Worm (Caenorhabditis elegans) whole organism, late embryonic: ENCODE results near the gene cutl-19.

Experiments
- C38D4.7 ChIP-seq: fragments of 200-800 bp; sonication (Bioruptor generic); optimal IDR thresholded peaks from 2 replicates; lab custom pipeline; 2018; ENCODE audit warnings: mild to moderate bottlenecking, missing genetic modification characterization, moderate library complexity, missing compliant biosample characterization
- K02D7.2 ChIP-seq: sonication (generic microtip); optimal IDR thresholded peaks from 2 replicates; lab custom pipeline; 2017; ENCODE audit warnings: mild to moderate bottlenecking, missing genetic modification characterization, missing compliant biosample characterization
- ceh-18 ChIP-seq: sonication (generic microtip); optimal IDR thresholded peaks from 2 replicates; lab custom pipeline; 2016; ENCODE audit warnings: missing genetic modification characterization, missing compliant biosample characterization
- ceh-2 ChIP-seq: sonication (generic microtip); optimal IDR thresholded peaks from 2 replicates; lab custom pipeline; 2016; ENCODE audit warnings: missing genotype, missing genetic modification characterization, missing compliant biosample characterization
- ceh-22 ChIP-seq: sonication (generic microtip); optimal IDR thresholded peaks from 2 replicates; lab custom pipeline; 2017; ENCODE audit warnings: missing biosample characterization, missing genetic modification characterization
- ceh-24 ChIP-seq: sonication (generic microtip); optimal IDR thresholded peaks from 2 replicates; lab custom pipeline; 2016; ENCODE audit warnings: mild to moderate bottlenecking, missing genetic modification characterization, missing compliant biosample characterization
- ceh-30 ChIP-seq: fragments of 150-350 bp; optimal IDR thresholded peaks from 2 replicates; lab custom pipeline; 2014; ENCODE audit warnings: missing biosample characterization, missing genetic modification characterization
- ceh-34 ChIP-seq: sonication (generic microtip); optimal IDR thresholded peaks from 2 replicates; lab custom pipeline; 2016; ENCODE audit warnings: mild to moderate bottlenecking, missing genetic modification characterization, missing compliant biosample characterization
- ceh-48 ChIP-seq: sonication (generic microtip); optimal IDR thresholded peaks from 2 replicates; lab custom pipeline; 2016; ENCODE audit warnings: missing genetic modification characterization, inconsistent platforms, missing compliant biosample characterization
- ceh-6 ChIP-seq: fragments of 200-800 bp; sonication (Bioruptor generic); optimal IDR thresholded peaks from 2 replicates; lab custom pipeline; 2018; ENCODE audit warnings: mild to moderate bottlenecking, missing genetic modification characterization, missing compliant biosample characterization
- ceh-9 ChIP-seq: sonication (generic microtip); optimal IDR thresholded peaks from 2 replicates; lab custom pipeline; 2016; ENCODE audit warnings: mild to moderate bottlenecking, missing genetic modification characterization, inconsistent platforms, missing compliant biosample characterization
- che-1 ChIP-seq: sonication (generic microtip); optimal IDR thresholded peaks from 2 replicates; lab custom pipeline; 2016; ENCODE audit warnings: mild to moderate bottlenecking, missing genetic modification characterization, missing compliant biosample characterization
- dmd-4 ChIP-seq: sonication (generic microtip); optimal IDR thresholded peaks from 2 replicates; lab custom pipeline; 2016; ENCODE audit warnings: borderline replicate concordance, missing genetic modification characterization, missing compliant biosample characterization
- dve-1 ChIP-seq: sonication (generic microtip); optimal IDR thresholded peaks from 2 replicates; lab custom pipeline; 2017; ENCODE audit warnings: antibody characterized with exemption, mild to moderate bottlenecking, missing genetic modification characterization, missing compliant biosample characterization
- elt-2 ChIP-seq: sonication (generic microtip); optimal IDR thresholded peaks from 2 replicates; lab custom pipeline; 2016; ENCODE audit warnings: missing genetic modification reagents, missing genetic modification characterization, missing compliant biosample characterization
- ets-4 ChIP-seq: sonication (generic microtip); optimal IDR thresholded peaks from 2 replicates; lab custom pipeline; 2016; ENCODE audit warnings: missing genetic modification characterization, missing compliant biosample characterization
- eyg-1 ChIP-seq: sonication (generic microtip); optimal IDR thresholded peaks from 2 replicates; lab custom pipeline; 2016; ENCODE audit warnings: missing genotype, missing genetic modification characterization, missing compliant biosample characterization
- fkh-10 ChIP-seq: fragments of 150-350 bp; optimal IDR thresholded peaks from 2 replicates; lab custom pipeline; 2014; ENCODE audit warnings: missing biosample characterization, missing genetic modification reagents, missing genetic modification characterization
- fkh-6 ChIP-seq: sonication (generic microtip); optimal IDR thresholded peaks from 2 replicates; lab custom pipeline; 2016; ENCODE audit warnings: missing genetic modification characterization, missing compliant biosample characterization
- hlh-15 ChIP-seq: sonication (generic microtip); optimal IDR thresholded peaks from 2 replicates; lab custom pipeline; 2016; ENCODE audit warnings: missing genetic modification characterization, missing compliant biosample characterization
- lin-11 ChIP-seq: fragments of 200-800 bp; sonication (Bioruptor generic); optimal IDR thresholded peaks from 2 replicates; lab custom pipeline; 2018; ENCODE audit warnings: mild to moderate bottlenecking, missing genetic modification characterization, missing compliant biosample characterization
- madf-2 ChIP-seq: sonication (generic microtip); optimal IDR thresholded peaks from 2 replicates; lab custom pipeline; 2017; ENCODE audit warnings: missing genetic modification characterization, missing compliant biosample characterization
- nfya-1 ChIP-seq: sonication (generic microtip); optimal IDR thresholded peaks from 2 replicates; lab custom pipeline; 2017; ENCODE audit warnings: missing genetic modification characterization, mild to moderate bottlenecking, missing compliant biosample characterization, antibody characterized with exemption, moderate library complexity
- odd-2 ChIP-seq: sonication (generic microtip); optimal IDR thresholded peaks from 2 replicates; lab custom pipeline; 2017; ENCODE audit warnings: antibody characterized with exemption, mild to moderate bottlenecking, missing genetic modification characterization, missing compliant biosample characterization
- pag-3 ChIP-seq: sonication (generic microtip); optimal IDR thresholded peaks from 2 replicates; lab custom pipeline; 2016; ENCODE audit warnings: missing compliant biosample characterization, missing genetic modification characterization, borderline replicate concordance
- pax-1 ChIP-seq: fragments of 150-350 bp; optimal IDR thresholded peaks from 2 replicates; lab custom pipeline; 2014; ENCODE audit warnings: missing biosample characterization, missing genetic modification characterization
- pha-4 ChIP-seq: fragments of 150-350 bp; optimal IDR thresholded peaks from 2 replicates; lab custom pipeline; 2018; ENCODE audit warnings: missing biosample characterization, missing genetic modification reagents, missing genetic modification characterization
- pros-1 ChIP-seq: fragments of 150-350 bp; optimal IDR thresholded peaks from 2 replicates; lab custom pipeline; 2014; ENCODE audit warnings: missing biosample characterization, missing genetic modification reagents, missing genetic modification characterization
- ref-2 ChIP-seq: sonication (generic microtip); optimal IDR thresholded peaks from 2 replicates; lab custom pipeline; 2016; ENCODE audit warnings: missing genetic modification characterization, missing compliant biosample characterization
- rnt-1 ChIP-seq: sonication (generic microtip); optimal IDR thresholded peaks from 2 replicates; lab custom pipeline; 2016; ENCODE audit warnings: missing genetic modification characterization, missing compliant biosample characterization
- sox-4 ChIP-seq: sonication (generic microtip); optimal IDR thresholded peaks from 2 replicates; lab custom pipeline; 2017; ENCODE audit warnings: mild to moderate bottlenecking, missing genetic modification characterization, inconsistent platforms, missing compliant biosample characterization
- syd-9 ChIP-seq: sonication (generic microtip); optimal IDR thresholded peaks from 2 replicates; lab custom pipeline; 2016; ENCODE audit warnings: mild to moderate bottlenecking, missing genetic modification characterization, moderate library complexity, missing compliant biosample characterization
- tbx-2 ChIP-seq: sonication (generic microtip); optimal IDR thresholded peaks from 2 replicates; lab custom pipeline; 2016; ENCODE audit warnings: missing genetic modification characterization, missing compliant biosample characterization
- ttx-3 ChIP-seq: sonication (generic microtip); optimal IDR thresholded peaks from 2 replicates; lab custom pipeline; 2016; ENCODE audit warnings: missing genetic modification reagents, missing genetic modification characterization, missing compliant biosample characterization
- zip-5 ChIP-seq: sonication (generic microtip); optimal IDR thresholded peaks from 2 replicates; lab custom pipeline; 2016; ENCODE audit warnings: missing genetic modification characterization, missing compliant biosample characterization
- ztf-16 ChIP-seq: sonication (generic microtip); optimal IDR thresholded peaks from 2 replicates; lab custom pipeline; 2017; ENCODE audit warnings: missing genetic modification characterization, missing compliant biosample characterization

Gene cutl-19

ce11 chrIII:5208992-5209391 lies 8.4 kb downstream of the cutl-19 start, which contains the start of gene syx-16:
TSS of gene syx-16 (minus strand) at chrIII:5209109.
- TF ChIP-seq ceh-22 (no peak), fkh-6 (no peak), pros-1 (tag; lab: Kevin White, UChicago) (no peak), lin-11 (tag; lab: Kevin White, UChicago) (no peak), tbx-2 (tag; lab: Kevin White, UChicago) (no peak), pag-3 (no peak), ceh-6 (no peak), dve-1 (no peak)

- TF ChIP-seq odd-2 (tag; lab: Kevin White, UChicago) (no peak), C38D4.7 (peak; percentile 7)
These were observed 10.5 kb downstream of the cutl-19 start, which contains the start of gene morc-1 for ce11 chrIII:5206861-5207414. TSS of gene morc-1 (minus strand) at chrIII:5206911.

- TF ChIP-seq pha-4 (tag; lab: Kevin White, UChicago) = no peak
- no peak for TF ChIP-seq ceh-2
- TF ChIP-seq ets-4 (tag; lab: Kevin White, UChicago) = no peak
- no peak for TF ChIP-seq dmd-4
- TF ChIP-seq lin-11 (tag; lab: Kevin White, UChicago) = no peak
- no peak for TF ChIP-seq dve-1
These were observed 14.1 kb downstream of the cutl-19 start for ce11 chrIII:5203310-5203709.

ce11 chrIII:5202641-5203040 lies 14.8 kb downstream of the cutl-19 start:
- TF ChIP-seq ets-4 (tag; lab: Kevin White, UChicago) (peak; percentile 34), ceh-48 (tag; lab: Kevin White, UChicago) (no peak), tbx-2 (tag; lab: Kevin White, UChicago) (no peak), ceh-18 (peak; percentile 20), madf-2 (tag; lab: Kevin White, UChicago) (no peak), elt-2 (tag; lab: Kevin White, UChicago) (peak; percentile 5), nfya-1 (tag; lab: Kevin White, UChicago) (peak; percentile 66), eyg-1 (tag; lab: Kevin White, UChicago) (no peak)
- TF ChIP-seq, all 69 proteins: peak for 4

ce11 chrIII:5201267-5201666 lies 16.1 kb downstream of the cutl-19 start:
- TF ChIP-seq che-1 (tag; lab: Kevin White, UChicago) = no peak
- TF ChIP-seq elt-2 (tag; lab: Kevin White, UChicago) = peak; percentile 47

- no peak for TF ChIP-seq ceh-18
- no peak for TF ChIP-seq fkh-10 (GFP tag; lab: Kevin White, UChicago)
- no peak for TF ChIP-seq zip-5 (tag; lab: Kevin White, UChicago)
- no peak for TF ChIP-seq eyg-1 (tag; lab: Kevin White, UChicago)
- TF ChIP-seq pax-1 (tag; lab: Kevin White, UChicago) = no peak
- TF ChIP-seq dmd-4 = no peak
- no peak for TF ChIP-seq rnt-1 (tag; lab: Kevin White, UChicago)
- TF ChIP-seq fkh-6 = no peak
- no peak for TF ChIP-seq ceh-9 (tag; lab: Kevin White, UChicago)
- TF ChIP-seq ttx-3 (tag; lab: Kevin White, UChicago) = no peak
- TF ChIP-seq ceh-34 = no peak
- no peak for TF ChIP-seq syd-9 (tag; lab: Kevin White, UChicago)
- TF ChIP-seq sox-4 (tag; lab: Kevin White, UChicago) = no peak
- no peak for TF ChIP-seq ztf-16
- TF ChIP-seq ceh-30 (tag; lab: Kevin White, UChicago) = no peak
- no peak for TF ChIP-seq hlh-15 (tag; lab: Kevin White, UChicago)
- no peak for TF ChIP-seq ref-2 (tag; lab: Kevin White, UChicago)
- TF ChIP-seq K02D7.2 (tag; lab: Kevin White, UChicago) = no peak
- TF ChIP-seq ceh-24 (tag; lab: Kevin White, UChicago) = no peak
These were observed 17.1 kb downstream of the cutl-19 start for ce11 chrIII:5200349-5200748.
